Fruit fly (Drosophila melanogaster): ENCODE results near the gene tara.

The tara gene

DNA sequence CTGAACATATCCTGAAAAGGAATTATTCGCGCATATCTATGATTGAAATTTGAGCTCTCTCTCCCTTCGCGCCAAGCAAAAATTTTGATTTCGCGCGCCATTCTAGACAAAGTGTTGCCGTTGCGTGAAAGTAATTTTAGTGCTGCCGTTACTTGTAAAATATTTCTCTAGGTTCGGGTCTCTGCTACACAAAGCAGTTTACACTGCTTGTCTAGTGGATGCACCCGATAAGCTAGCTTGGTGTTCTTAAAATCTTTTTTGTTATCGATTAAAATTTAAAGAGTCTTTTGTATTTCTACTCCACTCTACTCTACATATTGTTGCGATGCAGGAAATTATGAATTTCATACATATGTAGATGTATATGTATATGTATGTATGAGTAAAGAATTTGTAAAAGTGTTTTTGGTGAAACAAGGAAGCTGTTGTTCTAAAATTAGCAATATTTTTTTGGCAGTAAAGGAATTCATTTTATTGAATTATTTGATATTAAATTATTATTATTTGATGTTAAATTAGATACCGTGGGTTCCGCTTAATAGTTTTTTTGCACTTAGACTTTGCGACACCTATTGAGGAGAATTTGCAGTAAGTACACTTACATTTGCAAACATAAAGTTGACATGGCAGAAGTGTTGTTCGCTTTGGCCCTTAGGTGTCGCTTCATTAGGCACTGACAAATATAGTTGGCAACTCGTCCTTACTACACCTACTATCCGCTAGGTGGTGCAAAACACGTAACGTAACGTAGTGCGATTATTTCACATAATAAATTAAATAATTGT lies 35.1 kb downstream of the tara start (continued):
- TF ChIP-seq Chrac-16 (GFP tag; optimal IDR thresholded peaks at IDR 0.05): peak; percentile 73
- TF ChIP-seq Lhr (GFP tag; optimal IDR thresholded peaks at IDR 0.05): peak; percentile 95
- TF ChIP-seq HLH3B (GFP tag; IDR thresholded peaks at IDR 0.05): peak; percentile 75
- TF ChIP-seq CkIIα-i1 (GFP tag; IDR thresholded peaks at IDR 0.05): no peak
- TF ChIP-seq CG17802 (tag; optimal IDR thresholded peaks at IDR 0.05): peak; percentile 68
- TF ChIP-seq gsb (GFP tag; IDR thresholded peaks at IDR 0.05): no peak
- TF ChIP-seq sens (GFP tag): peak; percentile 69
- TF ChIP-seq Kr (GFP tag; optimal IDR thresholded peaks at IDR 0.05): no peak
- no peak for TF ChIP-seq Doc2 (GFP tag; IDR thresholded peaks at IDR 0.05)
- peak; percentile 94 for TF ChIP-seq pzg (GFP tag; optimal IDR thresholded peaks at IDR 0.05)
- no peak for TF ChIP-seq sna (GFP tag; IDR thresholded peaks at IDR 0.05; ENCODE audit: partially characterized antibody)
- 0 out of 2 replicates have a peak, but pooled peaks have one; percentile 21 for TF ChIP-seq CG31224 (GFP tag; IDR thresholded peaks at IDR 0.05)
- TF ChIP-seq sim (GFP tag; IDR thresholded peaks at IDR 0.05): peak; percentile 45; the same call in 1 of the 2 replicates
- peak; percentile 69 for TF ChIP-seq dysf (GFP tag; IDR thresholded peaks at IDR 0.05)
- TF ChIP-seq HmgZ (tag; optimal IDR thresholded peaks at IDR 0.05): peak; percentile 80
- TF ChIP-seq Dad (GFP tag; optimal IDR thresholded peaks at IDR 0.05): peak; percentile 58
- TF ChIP-seq Bteb2 (GFP tag; optimal IDR thresholded peaks at IDR 0.05): peak; percentile 19
- no peak for TF ChIP-seq CG11723 (GFP tag; optimal IDR thresholded peaks at IDR 0.05)
- peak; percentile 65 for TF ChIP-seq CG32772 (GFP tag; IDR thresholded peaks at IDR 0.05)
- TF ChIP-seq sob (GFP tag; IDR thresholded peaks at IDR 0.05): peak; percentile 78
- 0 out of 3 replicates have a peak, but pooled peaks have one; percentile 62 for TF ChIP-seq CG2199 (GFP tag; IDR thresholded peaks at IDR 0.05)
- TF ChIP-seq ssp (GFP tag; IDR thresholded peaks at IDR 0.05): peak; percentile 46
- peak in 1 of 2 experiments; percentile 7 for TF ChIP-seq Dfd (GFP tag; optimal IDR thresholded peaks at IDR 0.05)
- peak; percentile 33 for TF ChIP-seq fd3F (GFP tag; optimal IDR thresholded peaks at IDR 0.05)
- TF ChIP-seq Max (GFP tag; optimal IDR thresholded peaks at IDR 0.05): peak; percentile 55
- peak; percentile 34 for TF ChIP-seq sug (tag; optimal IDR thresholded peaks at IDR 0.05)
- TF ChIP-seq CG10565 (GFP tag; optimal IDR thresholded peaks at IDR 0.05): peak; percentile 1
- TF ChIP-seq Eip74EF (GFP tag; optimal IDR thresholded peaks at IDR 0.05): no peak
- TF ChIP-seq fd64A (GFP tag; optimal IDR thresholded peaks at IDR 0.05): no peak
- TF ChIP-seq cwo (GFP tag; optimal IDR thresholded peaks at IDR 0.05): no peak
- TF ChIP-seq CG14710 (tag; optimal IDR thresholded peaks at IDR 0.05): peak; percentile 49
- TF ChIP-seq org-1 (GFP tag; optimal IDR thresholded peaks at IDR 0.05): peak; percentile 3
- peak; percentile 76 for TF ChIP-seq Hsf (GFP tag; optimal IDR thresholded peaks at IDR 0.05)
- peak; percentile 53 for TF ChIP-seq Side (GFP tag; optimal IDR thresholded peaks at IDR 0.05)
- TF ChIP-seq Myb (GFP tag; optimal IDR thresholded peaks at IDR 0.05): peak; percentile 57
- peak; percentile 34 for TF ChIP-seq CG12744 (GFP tag; optimal IDR thresholded peaks at IDR 0.05)
- peak; percentile 59 for TF ChIP-seq nom (GFP tag; optimal IDR thresholded peaks at IDR 0.05)
- TF ChIP-seq CG4404 (GFP tag; IDR thresholded peaks at IDR 0.05): no peak
- TF ChIP-seq Abd-B (GFP tag; optimal IDR thresholded peaks at IDR 0.05): no peak
- peak; percentile 59 for TF ChIP-seq ems (GFP tag; optimal IDR thresholded peaks at IDR 0.05)
- peak; percentile 36 for TF ChIP-seq CoRest (tag; optimal IDR thresholded peaks at IDR 0.05)
- TF ChIP-seq crol (GFP tag; IDR thresholded peaks at IDR 0.05): no peak
- TF ChIP-seq eyg (GFP tag; optimal IDR thresholded peaks at IDR 0.05): peak; percentile 40
- TF ChIP-seq CG1024 (GFP tag; IDR thresholded peaks at IDR 0.05): 0 out of 2 replicates have a peak, but pooled peaks have one; percentile 48
- peak; percentile 88 for TF ChIP-seq Xbp1 (GFP tag; optimal IDR thresholded peaks at IDR 0.05)
- TF ChIP-seq ara (GFP tag; IDR thresholded peaks at IDR 0.05): peak; percentile 61; the same call in 1 of the 2 replicates
- TF ChIP-seq CG4424 (GFP tag; optimal IDR thresholded peaks at IDR 0.05): peak; percentile 77
- no peak for TF ChIP-seq br (optimal IDR thresholded peaks at IDR 0.05)
- TF ChIP-seq CG6791 (GFP tag; IDR thresholded peaks at IDR 0.05; ENCODE audit: partially characterized antibody): peak; percentile 56; the same call in 1 of the 3 replicates
- peak; percentile 34; the same call in 1 of the 3 replicates for TF ChIP-seq tgo (GFP tag; IDR thresholded peaks at IDR 0.05)
